Fruit fly (Drosophila melanogaster): ENCODE data around the gene Mst36Fa.

Gene Mst36Fa

DNA sequence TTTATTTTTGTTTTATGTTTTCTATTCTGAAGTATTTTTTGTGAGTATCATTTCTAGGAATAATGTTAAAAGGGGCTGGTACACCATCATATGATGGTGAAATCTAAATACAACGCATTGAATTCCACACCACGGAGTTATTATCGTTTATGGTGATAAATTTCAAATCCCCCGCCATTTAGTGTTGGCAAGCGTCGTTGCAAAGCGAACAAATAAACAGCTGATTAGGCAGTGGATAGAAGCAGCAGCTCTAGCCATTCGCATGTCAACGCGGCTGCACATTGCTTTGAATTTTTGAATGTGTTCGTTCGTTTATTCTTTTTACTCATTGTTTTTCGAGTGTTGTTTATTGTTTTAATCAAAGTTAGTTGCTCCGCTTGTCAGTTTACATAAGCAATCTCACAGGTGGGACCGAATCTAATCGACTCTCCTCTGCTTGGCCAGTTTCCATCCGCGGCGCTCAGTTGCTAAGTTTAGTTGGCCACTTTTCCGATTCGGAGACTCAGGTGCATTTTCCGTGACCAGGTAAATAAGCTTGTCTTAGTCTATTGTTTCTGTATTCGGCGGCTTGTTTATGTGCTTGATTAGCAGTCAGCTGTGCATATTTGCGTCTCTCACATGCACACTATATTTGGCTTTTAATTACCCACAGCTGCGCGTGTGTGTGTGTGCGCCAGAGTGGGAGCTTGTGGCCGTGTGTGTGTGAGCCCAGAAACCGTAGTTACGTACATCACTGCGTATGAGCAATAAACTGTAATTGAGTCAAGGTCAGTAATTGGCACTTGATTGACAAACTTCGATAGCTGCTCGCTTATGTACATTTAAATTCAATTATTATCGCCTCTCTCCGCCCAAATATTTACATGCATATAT is at the start of gene Mst36Fa, which contains the start of gene CG31751 (continued):
- peak; percentile 68 for TF ChIP-seq Antp (GFP tag; optimal IDR thresholded peaks at IDR 0.05)
- TF ChIP-seq CG1233 (GFP tag; optimal IDR thresholded peaks at IDR 0.05) = peak; percentile 87
- TF ChIP-seq CG6683 (GFP tag; optimal IDR thresholded peaks at IDR 0.05) = peak; percentile 84
- peak; percentile 83 for TF ChIP-seq CG12236 (GFP tag; optimal IDR thresholded peaks at IDR 0.05)
- peak; percentile 28 for TF ChIP-seq CG5245 (GFP tag; optimal IDR thresholded peaks at IDR 0.05)
- no peak for TF ChIP-seq bowl (GFP tag; IDR thresholded peaks at IDR 0.05)
- peak; percentile 88 for TF ChIP-seq org-1 (GFP tag; optimal IDR thresholded peaks at IDR 0.05)
- peak; percentile 60 for TF ChIP-seq CG32767 (GFP tag; IDR thresholded peaks at IDR 0.05)
- TF ChIP-seq dmrt99B (tag; optimal IDR thresholded peaks at IDR 0.05) = peak; percentile 79
- peak; percentile 87 for TF ChIP-seq CG2875 (GFP tag; optimal IDR thresholded peaks at IDR 0.05)
- TF ChIP-seq oc (tag; optimal IDR thresholded peaks at IDR 0.05) = peak; percentile 35
- peak; percentile 20; the same call in 1 of the 2 replicates for TF ChIP-seq CG9215 (GFP tag; IDR thresholded peaks at IDR 0.05)
- TF ChIP-seq CG33213 (GFP tag; optimal IDR thresholded peaks at IDR 0.05) = peak; percentile 53
- peak; percentile 47 for TF ChIP-seq gcm2 (GFP tag; optimal IDR thresholded peaks at IDR 0.05)
- no peak; the same call in 2 of the 3 replicates for TF ChIP-seq Optix (GFP tag; IDR thresholded peaks at IDR 0.05)
- TF ChIP-seq CG16813 (GFP tag; IDR thresholded peaks at IDR 0.05; ENCODE audit: partially characterized antibody) = no peak
- TF ChIP-seq CG8478 (optimal IDR thresholded peaks at IDR 0.05) = no peak
- TF ChIP-seq fru (optimal IDR thresholded peaks at IDR 0.05) = no peak
- peak; percentile 19; the same call in 1 of the 2 replicates for TF ChIP-seq ara (GFP tag; IDR thresholded peaks at IDR 0.05)
- peak; percentile 95 for TF ChIP-seq Hmr (GFP tag; optimal IDR thresholded peaks at IDR 0.05)
- TF ChIP-seq Abd-B (GFP tag; optimal IDR thresholded peaks at IDR 0.05) = peak; percentile 26
- TF ChIP-seq CG10543 (GFP tag; optimal IDR thresholded peaks at IDR 0.05) = peak; percentile 90
- TF ChIP-seq cato (GFP tag; optimal IDR thresholded peaks at IDR 0.05; ENCODE audit: borderline replicate concordance) = no peak
- TF ChIP-seq cg (GFP tag; optimal IDR thresholded peaks at IDR 0.05) = peak; percentile 87
- peak; percentile 31 for TF ChIP-seq CG17829 (tag; optimal IDR thresholded peaks at IDR 0.05)
- TF ChIP-seq Neu2 (GFP tag; optimal IDR thresholded peaks at IDR 0.05; ENCODE audit: borderline replicate concordance) = no peak
- TF ChIP-seq luna (GFP tag; optimal IDR thresholded peaks at IDR 0.05) = peak; percentile 63
- no peak for TF ChIP-seq vnd (GFP tag; IDR thresholded peaks at IDR 0.05; ENCODE audit: partially characterized antibody)
- TF ChIP-seq CG7928 (GFP tag; optimal IDR thresholded peaks at IDR 0.05) = peak; percentile 58
- TF ChIP-seq CG10462 (GFP tag; optimal IDR thresholded peaks at IDR 0.05) = peak; percentile 18
- TF ChIP-seq lab (GFP tag; optimal IDR thresholded peaks at IDR 0.05) = peak; percentile 94
- TF ChIP-seq HLH3B (GFP tag; IDR thresholded peaks at IDR 0.05) = peak; percentile 71; the same call in 1 of the 2 replicates
- peak; percentile 67 for TF ChIP-seq CG3163 (GFP tag; optimal IDR thresholded peaks at IDR 0.05)
- peak; percentile 73 for TF ChIP-seq CG12104 (GFP tag; optimal IDR thresholded peaks at IDR 0.05)
- TF ChIP-seq CG1647 (GFP tag; optimal IDR thresholded peaks at IDR 0.05) = peak; percentile 53
- no peak for TF ChIP-seq jigr1 (GFP tag; IDR thresholded peaks at IDR 0.05)
- TF ChIP-seq cas (GFP tag; IDR thresholded peaks at IDR 0.05) = no peak
- TF ChIP-seq CTCF (GFP tag; optimal IDR thresholded peaks at IDR 0.05) = peak; percentile 36
- peak; percentile 45 for TF ChIP-seq CG8290 (GFP tag; optimal IDR thresholded peaks at IDR 0.05)
- TF ChIP-seq CG8290 (tag; optimal IDR thresholded peaks at IDR 0.05) = peak in 1 of 2 experiments; percentile 97
- TF ChIP-seq chm (GFP tag; IDR thresholded peaks at IDR 0.05) = peak; percentile 74
- no peak for TF ChIP-seq bbx (GFP tag; IDR thresholded peaks at IDR 0.05; ENCODE audit: partially characterized antibody)
- TF ChIP-seq run (tag; optimal IDR thresholded peaks at IDR 0.05) = peak; percentile 27
- peak; percentile 67; the same call in 1 of the 2 replicates for TF ChIP-seq rib (GFP tag; IDR thresholded peaks at IDR 0.05)
- 0 out of 2 replicates have a peak, but pooled peaks have one; percentile 30 for TF ChIP-seq CG11085 (GFP tag; IDR thresholded peaks at IDR 0.05)
- no peak for TF ChIP-seq Jarid2 (GFP tag; optimal IDR thresholded peaks at IDR 0.05)
- TF ChIP-seq CG15073 (GFP tag; optimal IDR thresholded peaks at IDR 0.05) = no peak
- no peak for TF ChIP-seq crol (GFP tag; IDR thresholded peaks at IDR 0.05)
- peak in 1 of 2 experiments; percentile 68 for TF ChIP-seq bsh (GFP tag; optimal IDR thresholded peaks at IDR 0.05)
- peak; percentile 76 for TF ChIP-seq Myb (GFP tag; optimal IDR thresholded peaks at IDR 0.05)

Measured in whole organism, embryonic.